Fruit fly (Drosophila melanogaster) Kc167 (cell line): ENCODE results near the gene Inx2.

Experiments used
- Myc ChIP-seq: fragments of >200 bp; optimal IDR thresholded peaks from 2 replicates; lab custom pipeline; 2017; ENCODE audit warnings: missing external identifiers
- Sin3A ChIP-seq: fragments of >200 bp; optimal IDR thresholded peaks from 2 replicates; lab custom pipeline; 2018; ENCODE audit warnings: missing external identifiers
- h ChIP-seq: fragments of >200 bp; optimal IDR thresholded peaks from 3 replicates; lab custom pipeline; 2018; ENCODE audit warnings: missing external identifiers
- insv ChIP-seq: fragments of >200 bp; optimal IDR thresholded peaks from 3 replicates; lab custom pipeline; 2018; ENCODE audit warnings: missing external identifiers
- psq ChIP-seq: fragments of >200 bp; optimal IDR thresholded peaks from 2 replicates; lab custom pipeline; 2017; ENCODE audit warnings: missing external identifiers
- ttk ChIP-seq: sonication (Bioruptor generic); optimal IDR thresholded peaks from 2 replicates; lab custom pipeline; 2017; ENCODE audit warnings: missing external identifiers

Gene Inx2

DNA sequence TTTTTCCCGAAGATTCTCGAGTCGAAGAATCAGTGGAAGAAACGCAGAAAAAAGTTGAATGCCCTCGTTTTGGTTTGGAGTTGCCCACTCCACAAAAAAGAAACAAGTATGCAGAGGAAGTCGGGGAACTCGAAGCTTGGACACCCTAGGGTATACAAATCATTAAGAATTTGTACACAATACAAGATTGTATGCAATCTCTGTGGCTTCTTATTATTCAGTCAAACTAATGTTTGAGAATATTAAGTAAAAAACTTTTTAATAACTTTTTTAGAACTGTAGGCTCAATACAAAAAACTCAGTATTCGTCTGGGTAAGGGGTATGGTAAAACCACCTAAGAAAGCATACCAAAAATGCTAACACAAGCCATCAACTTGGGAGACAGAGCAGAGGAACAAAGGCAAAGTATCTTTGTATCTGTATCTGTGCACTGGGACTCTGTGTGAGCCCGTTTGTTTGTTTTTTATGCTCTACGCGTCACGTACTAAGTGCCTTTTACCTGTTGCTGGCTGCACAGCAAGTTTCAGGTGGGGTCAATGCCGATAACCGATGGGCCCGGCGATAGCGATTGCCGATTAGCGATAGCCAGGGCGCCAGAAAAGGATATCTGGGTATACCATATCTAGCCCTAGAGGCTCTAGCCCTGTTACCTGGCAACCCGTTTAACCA, 13.2 kb upstream of the Inx2 start:
- TF ChIP-seq insv (lab: Kevin White, UChicago) (no peak), Myc (lab: Kevin White, UChicago) (no peak), h (lab: Kevin White, UChicago) (no peak), ttk (lab: Kevin White, UChicago) (no peak), psq (no peak), Sin3A (lab: Kevin White, UChicago) (no peak)

DNA sequence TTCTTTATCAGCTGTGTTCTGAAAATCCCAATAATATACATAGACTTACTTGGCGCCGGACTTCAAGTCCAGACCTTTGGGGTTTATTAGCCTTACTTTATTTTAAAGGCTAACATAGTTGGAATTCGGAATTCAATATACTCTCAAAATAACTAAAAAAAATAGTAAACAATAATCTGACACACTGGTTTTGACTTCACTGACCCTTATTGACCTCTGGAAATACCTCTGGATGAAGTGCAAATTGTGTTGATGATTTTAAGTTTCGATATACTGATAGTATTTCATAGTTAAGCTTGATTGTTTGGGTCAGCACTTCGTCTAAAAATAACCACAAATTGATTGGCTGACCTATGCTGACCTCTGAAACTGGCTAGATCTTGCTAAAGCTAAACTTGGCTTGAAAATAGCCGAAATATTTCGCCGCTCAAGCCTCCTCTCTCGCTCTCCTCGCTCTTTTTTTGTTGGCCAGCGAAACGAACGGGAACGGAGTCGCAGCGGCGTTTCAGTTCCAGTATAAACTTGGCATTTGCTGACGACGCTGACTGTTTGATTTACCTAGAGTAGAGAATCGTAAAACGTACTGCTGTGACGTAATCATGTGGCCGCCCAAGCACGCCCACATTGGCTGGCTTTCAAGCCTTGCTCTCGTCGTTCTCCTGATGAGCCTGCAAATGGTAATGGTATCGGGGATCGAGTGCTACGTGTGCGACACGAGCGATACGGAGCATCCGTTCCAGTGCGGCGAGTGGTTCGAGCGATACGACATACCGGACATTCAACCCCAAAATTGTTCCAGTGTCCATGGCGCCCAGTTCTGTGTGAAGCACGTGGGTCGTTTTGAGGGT, 12.3 kb upstream of the Inx2 start, which contains the start of gene bou:
Gene bou (plus strand): TSS at position 507 of the 848 bp plus-strand sequence.
- TF ChIP-seq ttk (lab: Kevin White, UChicago) (no peak), h (lab: Kevin White, UChicago) (no peak), Myc (lab: Kevin White, UChicago) (no peak), psq (no peak), insv (lab: Kevin White, UChicago) (no peak), Sin3A (lab: Kevin White, UChicago) (no peak)

DNA sequence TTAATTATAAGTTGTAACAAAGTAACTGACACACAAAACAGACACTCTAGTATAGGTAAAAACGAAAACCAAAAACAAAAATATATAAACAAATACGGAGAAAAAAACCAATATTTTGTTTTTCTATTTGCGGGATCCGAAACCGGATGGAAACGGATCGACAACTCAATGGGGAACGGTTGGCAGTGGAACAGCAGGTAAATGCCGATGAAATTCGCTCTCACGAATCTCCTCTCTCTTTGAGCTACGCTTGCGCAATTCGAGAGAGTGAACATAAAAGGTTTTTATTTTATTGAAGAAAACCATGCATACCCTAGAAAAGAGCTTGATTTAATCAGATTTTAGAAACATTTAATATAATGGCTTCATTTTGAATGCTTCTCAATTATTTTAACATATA, 11.4 kb upstream of the Inx2 start:
- TF ChIP-seq psq (no peak), h (lab: Kevin White, UChicago) (no peak)

DNA sequence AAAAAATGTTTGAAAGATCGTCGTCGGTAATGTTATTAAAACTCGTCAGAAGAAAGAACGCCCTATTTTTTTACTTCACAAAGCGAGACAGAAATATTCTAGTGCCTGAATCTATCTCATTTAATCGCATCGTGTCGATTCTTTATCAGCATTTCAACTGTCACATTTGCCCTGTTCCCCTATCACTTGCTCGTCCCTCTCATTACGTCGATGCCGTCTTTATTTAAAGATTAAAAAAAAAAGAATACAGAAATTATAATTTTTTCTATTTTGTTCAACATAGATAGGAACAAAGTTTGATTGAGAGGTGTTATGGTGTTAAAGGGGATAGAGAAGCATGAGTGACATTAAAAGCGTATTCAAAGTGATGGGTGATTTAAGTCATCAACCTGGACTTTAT, 10.4 kb upstream of the Inx2 start:
- no peak for TF ChIP-seq Myc (lab: Kevin White, UChicago)
- TF ChIP-seq h (lab: Kevin White, UChicago): no peak
- no peak for TF ChIP-seq psq
- no peak for TF ChIP-seq ttk (lab: Kevin White, UChicago)
- no peak for TF ChIP-seq Sin3A (lab: Kevin White, UChicago)
- no peak for TF ChIP-seq insv (lab: Kevin White, UChicago)

DNA sequence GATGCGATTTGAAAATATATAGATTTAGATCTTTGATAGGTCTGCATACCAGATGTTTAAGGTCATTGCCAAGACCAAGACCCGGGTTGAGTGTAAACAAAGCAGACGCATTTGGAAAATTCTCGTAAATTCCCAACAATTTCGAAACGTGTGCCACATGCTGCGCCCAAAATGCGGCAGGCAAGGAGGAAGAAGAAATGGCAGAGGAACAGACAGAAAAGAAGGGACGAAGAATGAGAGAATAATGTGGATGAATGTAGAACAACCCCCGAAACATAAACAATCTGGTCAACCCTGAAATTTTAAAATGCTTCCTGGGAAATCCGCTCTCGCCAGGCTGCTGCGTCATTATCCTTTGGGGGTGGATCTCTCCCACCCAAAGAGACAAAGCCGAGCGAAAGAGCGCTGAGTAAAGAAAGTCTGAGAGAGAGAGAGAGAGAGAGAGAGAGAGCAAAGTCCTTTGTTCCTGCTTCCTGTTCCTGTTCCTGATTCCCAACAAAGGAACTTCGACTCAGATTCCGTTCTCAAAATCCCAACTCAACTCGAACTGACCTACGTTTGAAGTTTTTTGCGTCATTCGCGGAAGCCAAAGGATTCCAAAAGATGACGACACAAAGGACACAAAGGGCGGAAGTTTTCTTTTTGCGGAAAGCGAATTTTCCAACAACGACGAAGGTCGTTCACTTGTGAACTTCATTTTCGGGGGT, 9.7 kb upstream of the Inx2 start:
- TF ChIP-seq Sin3A (lab: Kevin White, UChicago) (no peak), insv (lab: Kevin White, UChicago) (no peak), ttk (lab: Kevin White, UChicago) (no peak), Myc (lab: Kevin White, UChicago) (no peak), psq (no peak), h (lab: Kevin White, UChicago) (no peak)

DNA sequence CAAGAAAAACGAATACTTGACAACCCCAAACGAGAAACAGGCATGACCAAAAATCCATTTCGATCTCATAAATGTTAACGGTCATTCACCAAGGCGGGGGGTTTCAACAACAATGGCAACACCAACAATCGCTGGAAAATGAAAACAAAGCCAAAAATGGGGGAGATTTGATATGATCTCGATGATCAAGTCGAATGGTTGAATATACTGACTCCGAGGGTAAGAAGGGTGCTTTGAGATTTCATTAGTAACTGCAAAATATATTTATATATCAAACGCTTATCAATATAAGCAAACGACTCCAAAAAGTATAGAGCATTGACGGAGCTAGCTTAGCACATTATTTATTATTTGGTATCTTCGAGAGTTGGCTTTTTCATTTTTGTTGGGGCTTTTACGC, 8.4 kb upstream of the Inx2 start:
- TF ChIP-seq psq: no peak
- TF ChIP-seq h (lab: Kevin White, UChicago): no peak
- TF ChIP-seq Myc (lab: Kevin White, UChicago): no peak
- no peak for TF ChIP-seq ttk (lab: Kevin White, UChicago)
- no peak for TF ChIP-seq insv (lab: Kevin White, UChicago)
- TF ChIP-seq Sin3A (lab: Kevin White, UChicago): no peak

DNA sequence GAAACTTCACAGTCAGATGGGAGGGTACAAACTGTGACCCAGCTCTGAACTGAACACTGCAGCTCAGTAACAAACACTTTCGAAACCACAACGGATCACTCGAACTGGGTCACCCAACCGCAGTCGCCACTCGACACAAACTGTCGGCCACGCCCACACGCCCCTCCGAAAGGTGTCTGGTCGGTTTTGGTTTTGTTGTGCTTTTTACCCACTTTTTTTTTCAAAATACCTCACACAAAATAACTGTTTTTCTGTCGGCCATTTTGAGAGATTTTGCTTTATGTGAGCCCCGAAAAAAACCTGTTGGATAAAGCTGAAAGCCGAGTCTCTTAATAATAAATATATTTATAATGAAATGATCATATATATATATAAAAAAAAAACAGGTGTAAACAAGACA, 7.2 kb upstream of the Inx2 start, which contains the start of gene ogre:
Gene ogre (minus strand): TSS at position 33 of the 400 bp plus-strand sequence.
- TF ChIP-seq psq: no peak
- TF ChIP-seq Sin3A (lab: Kevin White, UChicago): no peak
- no peak for TF ChIP-seq insv (lab: Kevin White, UChicago)
- TF ChIP-seq ttk (lab: Kevin White, UChicago): no peak
- TF ChIP-seq Myc (lab: Kevin White, UChicago): no peak
- no peak for TF ChIP-seq h (lab: Kevin White, UChicago)

DNA sequence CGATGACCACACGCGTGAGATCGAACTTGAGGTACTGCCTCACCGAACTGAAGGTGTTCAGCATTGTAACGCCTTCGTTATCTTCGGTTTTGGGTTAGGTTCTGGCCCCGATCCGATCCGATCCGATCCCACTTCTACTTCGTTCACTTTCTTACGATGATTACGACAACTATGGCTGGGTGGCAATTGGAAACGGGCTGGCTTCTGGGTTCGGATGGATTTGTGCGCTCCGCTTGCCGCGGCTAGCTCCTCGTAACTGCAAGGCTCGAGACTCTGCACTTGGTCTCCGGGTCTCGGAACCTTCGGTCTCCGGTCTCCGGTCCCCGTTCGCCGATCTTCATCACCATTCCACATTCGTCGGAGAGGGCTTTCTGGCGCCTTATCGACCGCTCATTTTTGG, 5.1 kb upstream of the Inx2 start, which contains the start of gene Inx7:
Gene Inx7 (minus strand): TSS at position 263 of the 400 bp plus-strand sequence.
- TF ChIP-seq Sin3A (lab: Kevin White, UChicago) (no peak), Myc (lab: Kevin White, UChicago) (no peak), h (lab: Kevin White, UChicago) (no peak), insv (lab: Kevin White, UChicago) (no peak), ttk (lab: Kevin White, UChicago) (no peak), psq (no peak)

DNA sequence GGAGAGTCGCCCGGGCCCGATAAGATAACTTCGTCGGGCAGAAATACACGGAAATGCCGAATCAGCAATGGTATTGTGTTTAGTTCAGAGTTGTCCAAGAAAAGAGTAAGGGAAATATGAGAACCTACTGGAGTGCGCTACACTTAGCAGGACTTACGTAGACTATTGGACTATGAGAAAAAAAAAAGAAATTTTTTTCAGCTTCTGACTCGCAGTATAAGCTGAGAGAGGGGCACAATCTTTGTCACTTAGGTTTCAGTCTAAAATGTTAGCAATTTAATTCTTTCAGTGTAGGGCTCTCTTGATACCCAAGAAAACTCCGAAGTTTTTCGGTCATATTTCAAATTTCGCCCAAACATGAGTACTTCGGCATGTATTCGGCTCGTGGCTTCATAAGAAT, 4.7 kb upstream of the Inx2 start:
- TF ChIP-seq insv (lab: Kevin White, UChicago) (no peak), Myc (lab: Kevin White, UChicago) (no peak), Sin3A (lab: Kevin White, UChicago) (no peak)

DNA sequence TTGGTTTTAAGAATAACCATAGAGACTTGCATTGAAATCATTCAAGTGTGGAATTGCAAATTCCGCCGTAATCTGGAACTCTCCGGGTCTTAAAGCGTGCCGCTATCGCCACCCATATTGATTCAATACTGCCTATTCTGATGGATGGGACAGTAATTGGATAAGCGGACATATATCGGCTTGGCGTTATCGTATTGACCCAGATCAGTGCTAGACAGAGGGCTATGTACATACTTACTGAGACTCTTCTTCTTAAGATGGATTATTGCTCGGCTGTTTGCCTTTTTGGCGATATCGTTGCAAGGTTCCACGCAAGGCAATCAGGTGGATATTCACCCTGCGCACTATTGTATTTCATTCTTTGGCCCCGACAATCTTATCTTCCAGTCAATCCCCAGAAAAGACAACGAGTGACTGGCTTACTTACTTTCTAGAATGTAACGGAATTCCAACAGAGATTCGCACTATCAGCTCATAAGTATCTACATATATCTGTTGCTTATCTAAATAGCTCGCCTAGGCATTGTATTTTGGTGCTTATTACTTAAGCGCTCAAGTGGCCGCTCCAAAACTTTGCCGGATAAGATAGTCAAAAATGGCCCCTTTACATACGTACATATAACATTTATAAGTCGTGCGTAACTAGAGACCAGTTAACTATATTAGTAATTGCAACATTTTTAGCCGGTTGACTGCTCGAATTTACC, 3.8 kb upstream of the Inx2 start:
- TF ChIP-seq insv (lab: Kevin White, UChicago) (no peak), Sin3A (lab: Kevin White, UChicago) (no peak), Myc (lab: Kevin White, UChicago) (no peak), psq (no peak), h (lab: Kevin White, UChicago) (no peak), ttk (lab: Kevin White, UChicago) (no peak)

DNA sequence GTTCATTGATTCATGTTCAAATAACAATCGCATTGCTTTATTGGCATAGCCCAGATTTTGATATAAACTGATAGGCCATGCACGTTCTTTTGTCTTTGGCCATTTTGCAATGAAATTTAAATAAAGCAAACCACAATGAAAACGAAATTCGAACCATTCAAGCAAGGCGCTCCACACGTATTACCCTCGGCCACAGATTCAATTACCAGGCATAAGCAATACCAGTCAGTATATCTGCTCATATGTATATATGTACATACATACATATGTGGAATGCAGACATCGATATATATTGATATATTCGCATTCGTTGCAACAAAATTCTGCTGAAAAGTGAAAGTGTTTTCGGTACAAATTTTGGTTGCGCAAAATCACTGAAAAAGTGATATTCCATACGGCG, 3.2 kb upstream of the Inx2 start:
- TF ChIP-seq Myc (lab: Kevin White, UChicago): no peak
- TF ChIP-seq psq: no peak
- TF ChIP-seq h (lab: Kevin White, UChicago): no peak
